Worm (Caenorhabditis elegans) whole organism, dauer: ENCODE measurements around the gene zhit-2.

ENCODE experiments used
- unc-62 ChIP-seq: sonication (generic microtip); optimal IDR thresholded peaks from 2 replicates; lab custom pipeline; 2017; ENCODE audit warnings: missing biosample characterization, missing genetic modification reagents, missing genetic modification characterization

The zhit-2 gene

DNA sequence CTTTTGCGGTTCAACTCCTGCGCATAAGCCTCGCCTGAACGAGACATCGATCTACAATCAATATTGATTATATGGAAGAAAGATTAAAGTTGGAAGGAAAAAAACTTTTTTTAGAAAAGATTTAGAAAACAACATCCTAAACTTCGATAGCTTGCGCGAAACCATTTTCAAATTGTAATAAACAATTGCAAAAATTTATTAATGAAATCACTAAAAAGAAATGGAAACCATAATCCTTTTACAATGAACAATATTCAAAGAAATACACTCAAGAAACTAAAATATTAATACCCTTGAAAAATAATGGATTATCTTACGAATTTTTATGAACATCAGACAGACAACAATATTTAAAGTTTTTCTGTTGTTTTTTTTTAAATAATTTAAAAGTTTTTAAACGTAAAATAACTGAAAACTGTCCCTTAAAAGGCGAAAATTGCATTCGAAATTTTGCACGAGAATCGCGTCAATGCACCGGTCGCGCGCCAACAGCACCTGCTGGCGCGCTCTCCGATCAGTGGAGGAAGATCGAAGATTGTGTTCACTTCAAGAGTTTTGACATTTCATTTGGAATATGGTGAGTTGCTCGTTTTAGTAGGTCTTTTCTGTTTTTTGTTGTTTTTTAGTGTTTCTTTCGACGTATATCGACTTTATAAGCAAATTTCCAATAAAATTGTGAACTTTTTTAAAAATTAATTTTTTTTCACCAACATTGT, 25.2 kb upstream of the zhit-2 start, which contains the start of the genes sftb-1 and R10E4.1:
sftb-1 (minus strand) TSS at position 51 of the 716 bp plus-strand sequence.
R10E4.1 (plus strand) TSS at position 524 of the 716 bp plus-strand sequence.
- no peak for TF ChIP-seq unc-62 (GFP tag; lab: Kevin White, UChicago)

DNA sequence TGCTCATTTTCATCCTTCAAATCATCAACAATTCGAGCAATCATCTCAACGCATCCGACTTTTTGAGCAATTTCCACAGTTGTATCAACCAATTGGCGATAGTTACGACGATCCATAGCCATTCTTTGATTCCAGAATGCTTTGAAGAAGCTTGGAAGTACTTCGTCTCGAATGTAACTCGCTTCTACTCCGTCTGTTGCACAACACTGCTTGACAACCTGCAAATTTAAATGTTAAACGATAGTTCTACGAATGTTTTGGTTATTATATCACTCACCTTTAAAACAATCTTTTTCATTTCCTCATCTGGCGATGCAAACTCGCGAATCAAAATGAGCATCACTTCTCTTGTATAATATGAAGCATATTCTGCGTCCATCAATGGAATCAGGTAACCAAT, 21.7 kb upstream of the zhit-2 start:
- TF ChIP-seq unc-62 (GFP tag; lab: Kevin White, UChicago) = no peak

DNA sequence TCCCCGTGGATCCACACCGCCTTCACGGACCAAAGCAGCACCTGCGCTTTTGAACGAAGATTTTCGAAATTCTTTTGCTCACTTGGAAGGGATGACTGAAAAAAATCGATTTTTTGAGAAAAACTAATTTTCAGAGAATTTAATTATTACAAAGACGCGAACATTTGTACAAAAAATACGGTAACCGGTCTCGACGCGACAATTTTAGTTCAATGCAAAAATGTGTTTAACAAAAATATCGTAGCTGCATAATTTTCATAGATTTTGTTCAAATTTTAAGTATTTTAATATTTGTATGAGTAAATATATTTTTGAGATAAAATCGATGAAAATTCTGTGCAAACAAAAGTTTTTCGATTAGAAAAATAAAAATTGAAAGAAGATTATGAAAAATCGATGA, 18.9 kb upstream of the zhit-2 start, which contains the start of gene T08A11.1:
T08A11.1 (minus strand) TSS at position 101 of the 400 bp plus-strand sequence.
- no peak for TF ChIP-seq unc-62 (GFP tag; lab: Kevin White, UChicago)

DNA sequence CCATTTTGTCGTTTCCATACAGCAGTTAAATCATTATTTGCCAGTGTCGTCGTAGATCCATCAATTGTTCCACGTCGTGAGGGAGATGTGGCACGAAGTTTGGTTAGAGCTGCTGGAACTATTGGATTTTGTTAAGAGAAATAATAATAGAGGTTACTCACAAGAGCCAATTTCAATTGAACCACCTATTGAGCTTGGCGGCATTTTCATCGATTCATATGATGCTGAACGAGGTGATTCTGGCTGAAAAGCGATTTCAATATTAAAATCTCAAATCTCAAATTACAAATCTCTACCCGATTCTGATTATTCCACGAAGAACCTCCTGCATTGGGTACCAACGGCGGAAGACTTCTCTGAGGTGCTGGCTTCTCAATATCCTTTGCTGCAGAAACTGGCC, 13.7 kb upstream of the zhit-2 start:
- no peak for TF ChIP-seq unc-62 (GFP tag; lab: Kevin White, UChicago)

DNA sequence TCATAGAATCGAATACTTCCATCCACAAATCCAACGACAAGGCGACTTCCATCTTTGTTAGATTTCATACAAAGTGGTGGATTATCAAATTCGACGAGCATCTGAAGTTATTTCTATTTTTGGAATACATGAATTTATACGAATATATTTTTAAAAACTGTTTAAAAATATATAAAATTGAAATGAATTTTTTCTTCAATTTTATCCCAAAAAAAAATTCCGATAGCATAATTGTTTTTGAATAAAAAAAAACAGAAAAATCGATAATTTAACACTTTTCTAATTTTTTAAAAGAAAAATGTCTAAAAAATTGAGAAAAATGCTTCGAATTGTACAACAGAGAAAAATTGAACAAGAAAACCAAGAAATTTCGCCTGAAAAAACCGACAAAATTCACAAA, 3.4 kb upstream of the zhit-2 start, which contains the start of gene Y44F5A.1:
Y44F5A.1 (minus strand) TSS at position 101 of the 400 bp plus-strand sequence.
- no peak for TF ChIP-seq unc-62 (GFP tag; lab: Kevin White, UChicago)

DNA sequence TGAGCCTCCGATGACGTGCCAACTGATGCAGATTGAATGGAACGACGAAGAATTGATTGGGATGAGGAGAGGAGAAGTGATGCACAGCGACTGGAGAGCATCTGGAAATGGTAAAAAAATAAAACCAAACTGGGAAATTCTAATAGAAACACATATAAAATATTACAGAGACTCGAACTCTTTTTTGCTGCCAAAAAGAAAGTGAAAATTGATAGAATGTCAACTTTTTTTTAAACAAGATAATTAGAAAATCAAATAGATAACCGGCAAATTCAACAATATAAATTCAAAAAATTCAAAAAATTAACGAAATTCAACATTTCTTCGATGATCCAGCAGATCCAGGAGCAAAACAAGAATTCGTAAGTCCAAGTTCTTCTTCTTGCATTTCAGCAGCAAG, 724 bp downstream of the zhit-2 start, which contains the start of gene mrpl-21:
mrpl-21 (minus strand) TSS at position 101 of the 400 bp plus-strand sequence.
- no peak for TF ChIP-seq unc-62 (GFP tag; lab: Kevin White, UChicago)

DNA sequence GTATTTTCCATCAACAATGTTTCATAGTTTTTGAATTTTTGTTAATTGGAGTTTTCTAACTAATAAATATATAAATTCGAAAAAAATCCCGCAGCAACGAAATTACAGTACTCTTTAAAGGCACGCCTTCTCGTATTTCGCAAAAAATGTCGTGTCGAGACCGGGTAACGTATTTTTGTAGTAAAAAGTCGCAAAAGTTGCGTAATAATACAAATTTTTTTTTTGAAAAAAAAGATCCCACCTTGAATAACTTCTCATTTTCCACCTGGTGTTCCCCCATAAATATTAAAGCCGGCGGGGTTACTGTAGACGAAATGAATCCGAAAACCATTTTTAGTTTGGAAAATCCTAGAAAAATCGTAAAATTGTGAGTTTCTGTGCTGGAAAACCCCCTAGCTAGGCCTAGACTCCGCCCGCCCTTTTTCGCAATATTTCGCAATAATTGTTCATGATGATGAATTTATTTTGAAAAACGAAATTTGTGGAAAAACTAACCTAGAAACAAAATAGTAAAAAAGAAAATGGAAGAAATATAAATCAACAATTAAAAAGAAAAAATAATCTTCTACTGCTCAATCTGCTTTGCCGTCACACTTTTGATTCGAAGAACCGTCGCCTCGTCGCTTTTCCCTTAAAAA, 1.8 kb downstream of the zhit-2 start, which contains the start of gene F43C1.7:
F43C1.7 (minus strand) TSS at position 351 of the 638 bp plus-strand sequence.
- no peak for TF ChIP-seq unc-62 (GFP tag; lab: Kevin White, UChicago)

DNA sequence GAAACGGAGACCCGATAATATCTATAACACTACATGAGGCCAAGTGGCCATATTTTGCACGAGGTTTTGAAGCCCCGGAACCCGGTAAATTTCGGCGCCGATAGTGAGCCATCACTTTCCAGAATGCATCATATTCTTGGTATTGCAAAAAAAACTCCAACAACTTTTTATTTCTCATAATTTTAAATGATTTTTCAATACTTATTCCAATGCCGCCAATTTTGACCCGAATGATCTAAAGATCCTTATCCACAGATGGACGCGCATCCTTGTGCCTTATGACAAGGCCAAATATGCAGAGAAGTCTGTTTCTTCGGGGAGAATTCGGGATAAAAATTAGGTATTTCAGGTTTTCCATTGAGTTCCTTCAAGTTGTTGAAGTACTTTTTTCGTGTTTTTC, 3.0 kb downstream of the zhit-2 start:
- no peak for TF ChIP-seq unc-62 (GFP tag; lab: Kevin White, UChicago)

DNA sequence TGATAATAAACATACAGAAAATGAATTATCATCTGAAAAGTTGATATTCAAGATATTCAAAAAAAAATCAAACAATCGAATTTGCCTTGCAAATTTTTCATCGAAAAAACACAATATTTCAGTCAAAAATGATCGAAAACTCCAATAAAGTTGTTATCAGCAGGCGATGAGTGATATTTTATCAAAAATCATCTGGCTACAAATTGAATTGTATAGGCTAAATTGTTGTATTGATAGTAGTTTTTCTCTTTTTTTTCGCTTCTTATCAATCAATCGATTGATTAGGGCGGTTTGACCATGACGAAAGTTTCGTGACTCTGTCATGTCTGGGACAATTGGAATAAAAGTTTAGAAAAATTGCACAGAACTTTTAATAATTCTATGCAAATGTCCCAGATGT, 4.1 kb downstream of the zhit-2 start:
- TF ChIP-seq unc-62 (GFP tag; lab: Kevin White, UChicago) = no peak

DNA sequence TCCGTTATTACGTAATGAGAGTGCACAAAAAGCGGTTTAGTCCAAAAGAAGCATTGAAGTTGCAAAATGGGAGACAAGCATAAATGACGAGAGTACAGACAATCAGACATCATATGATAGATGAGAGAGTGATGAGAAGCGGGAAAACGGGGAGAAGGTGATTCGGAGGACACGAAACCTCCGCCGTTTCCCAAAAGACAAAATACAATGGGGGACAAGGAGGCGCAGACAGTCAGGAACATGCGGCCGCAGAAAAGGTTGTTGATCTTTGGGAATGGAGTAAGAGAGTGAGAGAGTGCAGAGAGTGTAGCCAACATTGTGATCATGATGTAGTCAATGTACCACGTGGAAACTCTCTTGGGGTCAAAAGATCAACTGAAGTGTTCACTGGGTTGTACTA, 6.5 kb downstream of the zhit-2 start:
- no peak for TF ChIP-seq unc-62 (GFP tag; lab: Kevin White, UChicago)

DNA sequence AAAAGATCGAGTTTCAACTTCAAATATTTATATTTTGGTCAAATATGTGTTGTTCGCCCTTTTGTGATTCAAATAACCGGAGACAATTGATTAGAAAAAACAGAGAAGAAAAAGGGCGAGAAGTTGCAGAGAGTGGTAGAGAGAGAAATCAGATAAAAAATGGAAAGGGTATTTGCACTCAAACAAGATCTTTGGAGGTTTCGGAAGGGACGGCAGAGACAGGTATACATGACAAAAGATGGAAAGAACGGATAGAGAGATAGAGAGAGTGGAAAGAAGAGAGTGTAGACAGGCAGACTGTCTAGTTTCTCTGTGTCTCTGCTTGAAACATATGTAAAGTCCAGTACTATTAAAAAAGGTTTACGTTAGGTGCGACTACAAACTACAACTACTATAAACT, 8.0 kb downstream of the zhit-2 start:
- TF ChIP-seq unc-62 (GFP tag; lab: Kevin White, UChicago) = no peak

DNA sequence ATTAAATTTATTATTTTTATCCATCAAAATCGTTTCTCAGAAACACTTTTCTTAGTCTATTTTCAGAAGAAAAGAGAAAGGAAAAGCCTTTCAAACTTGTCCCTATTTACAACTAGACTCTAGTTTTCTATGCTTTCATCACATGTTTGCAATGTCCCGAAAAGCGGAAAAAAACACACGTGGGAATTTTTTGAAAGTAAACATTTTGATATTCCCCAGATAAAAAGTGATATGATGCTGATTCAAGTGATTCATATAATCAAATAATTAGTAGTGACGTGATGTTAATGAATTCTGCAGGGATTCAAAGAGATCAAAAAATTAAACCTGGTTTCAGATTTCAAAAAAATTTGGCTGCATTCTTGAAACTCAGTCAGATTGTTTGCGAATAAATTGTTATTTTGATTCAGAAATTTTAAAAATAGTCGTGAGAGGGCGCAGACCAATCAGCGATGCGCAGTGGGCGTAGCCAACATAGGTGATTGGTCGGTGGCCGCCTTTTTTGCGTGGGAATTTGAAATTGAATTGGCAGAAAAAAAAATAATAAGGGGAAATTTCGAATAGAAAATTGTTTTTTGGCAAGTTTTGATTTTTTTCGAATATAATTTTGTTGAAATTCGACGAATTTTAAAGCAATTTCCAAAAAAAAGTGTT, 9.4 kb downstream of the zhit-2 start:
- TF ChIP-seq unc-62 (GFP tag; lab: Kevin White, UChicago) = no peak

DNA sequence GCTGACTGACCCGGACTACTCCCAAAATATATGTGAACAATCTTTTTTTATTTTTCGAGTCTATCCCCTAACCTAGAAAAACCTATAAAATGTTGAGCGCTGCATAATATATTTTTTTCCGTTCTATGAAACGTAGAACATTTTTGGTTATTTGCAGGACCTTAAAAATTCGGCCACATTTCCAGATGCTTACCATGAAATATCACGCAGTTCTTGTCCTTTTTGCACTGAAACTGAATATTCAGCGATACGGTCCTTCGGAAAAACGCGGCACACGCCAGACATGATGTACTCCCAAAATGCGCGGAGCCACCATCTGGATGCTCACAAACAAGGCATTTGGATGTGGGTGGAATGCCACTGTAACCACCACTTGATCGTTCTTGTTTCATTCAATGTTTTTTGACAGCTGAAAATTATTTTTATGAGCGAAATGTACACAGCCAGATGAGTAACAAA, 11.3 kb downstream of the zhit-2 start, which contains the start of gene nhr-20:
nhr-20 (minus strand) TSS at position 409 of the 459 bp plus-strand sequence.
- no peak for TF ChIP-seq unc-62 (GFP tag; lab: Kevin White, UChicago)

DNA sequence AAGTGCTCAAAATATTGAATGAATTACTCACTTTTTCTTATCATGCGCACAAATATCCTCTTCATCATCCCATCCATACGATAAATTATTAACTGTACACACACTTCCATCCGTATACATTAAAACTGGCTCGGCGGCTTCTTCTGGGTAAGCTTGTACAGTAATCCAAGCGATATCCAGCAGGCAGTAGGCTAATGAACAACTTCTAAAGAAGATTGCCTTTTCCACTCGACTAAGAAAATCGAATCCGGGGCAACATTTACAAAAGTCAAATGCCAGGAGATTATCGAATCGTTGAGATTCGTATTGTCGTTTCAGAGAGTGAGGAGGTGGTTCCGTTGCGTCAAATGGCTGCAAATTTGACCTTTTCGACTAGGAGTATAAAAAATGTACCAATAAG, 12.8 kb downstream of the zhit-2 start:
- TF ChIP-seq unc-62 (GFP tag; lab: Kevin White, UChicago) = no peak

DNA sequence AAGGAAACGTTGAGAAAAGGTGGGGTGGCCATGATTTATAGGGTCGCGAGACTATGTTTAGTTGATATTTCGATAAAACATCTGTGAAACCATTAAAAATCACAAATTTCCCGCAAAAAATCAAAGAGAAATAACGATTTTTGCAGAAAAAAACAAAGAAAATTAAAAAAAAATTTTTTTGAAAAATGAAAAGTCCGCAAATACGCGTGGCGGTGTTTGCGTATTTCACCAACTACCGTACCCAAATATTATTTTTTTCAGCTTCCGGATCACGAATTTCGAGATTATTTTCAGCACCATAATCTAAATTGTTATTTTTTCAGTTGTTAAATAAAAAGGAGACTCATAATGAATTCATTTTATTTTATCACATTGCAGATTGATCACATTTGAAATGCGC, 14.1 kb downstream of the zhit-2 start:
- no peak for TF ChIP-seq unc-62 (GFP tag; lab: Kevin White, UChicago)

DNA sequence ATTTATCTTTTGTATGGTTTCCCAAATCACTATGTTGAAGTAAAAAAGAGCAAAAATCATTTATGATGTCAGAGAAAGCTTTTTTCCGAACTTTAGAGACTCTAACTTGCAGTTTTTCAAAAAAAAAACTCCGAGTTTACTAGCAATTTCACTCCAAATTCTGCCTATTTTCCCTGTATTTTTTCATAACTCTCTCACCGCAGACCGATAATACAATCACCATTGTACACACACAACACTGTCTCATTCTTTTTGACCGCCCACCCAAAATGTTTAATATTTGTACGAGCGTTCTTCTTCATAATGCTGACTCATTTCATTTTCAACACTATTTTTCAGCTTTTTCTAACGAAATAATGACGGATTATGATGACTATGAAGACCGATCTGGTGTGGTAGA, 15.3 kb downstream of the zhit-2 start, which contains the start of gene F43C1.5:
F43C1.5 (plus strand) TSS at position 301 of the 400 bp plus-strand sequence.
- no peak for TF ChIP-seq unc-62 (GFP tag; lab: Kevin White, UChicago)
